Worm (Caenorhabditis elegans) whole organism, L4 larva: ENCODE data around the gene srj-55.

Experiments
- aha-1 ChIP-seq: fragments of 150-350 bp; peaks from one replicate; lab custom pipeline; 2014; ENCODE audit warnings: missing biosample characterization, missing genetic modification characterization
- ama-1 ChIP-seq: fragments of 150-350 bp; optimal IDR thresholded peaks from 2 replicates; lab custom pipeline; 2014; ENCODE audit warnings: inconsistent platforms, mixed read lengths
- ceh-28 ChIP-seq: fragments of 150-350 bp; optimal IDR thresholded peaks from 2 replicates; lab custom pipeline; 2014; ENCODE audit warnings: missing biosample characterization, missing genetic modification reagents, missing genetic modification characterization
- daf-12 ChIP-seq: fragments of 150-350 bp; optimal IDR thresholded peaks from 2 replicates; lab custom pipeline; 2014; ENCODE audit warnings: missing biosample characterization, missing genetic modification reagents, missing genetic modification characterization
- egl-27 ChIP-seq: sonication (generic microtip); optimal IDR thresholded peaks from 3 replicates; lab custom pipeline; 2017; ENCODE audit warnings: missing biosample characterization, missing genetic modification reagents, missing genetic modification characterization
- mdl-1 ChIP-seq, 2 experiments: fragments of 150-350 bp in 1 of 2; sonication (generic microtip) in 1 of 2; optimal IDR thresholded peaks; 2 replicates each; lab custom pipeline; 2014 to 2017; ENCODE audit warnings: missing biosample characterization in 2 of 2, missing genetic modification characterization in 2 of 2
- snpc-1.2 ChIP-seq: fragments of 200-800 bp; sonication (Bioruptor generic); IDR thresholded peaks from 2 replicates; pipeline ENCODE4 v1.3.6; 2022; ENCODE audit warnings: missing genetic modification reagents, missing genetic modification characterization, missing compliant biosample characterization
- snpc-4 ChIP-seq: fragments of 150-350 bp; optimal IDR thresholded peaks from 2 replicates; lab custom pipeline; 2014; ENCODE audit warnings: missing biosample characterization, missing genetic modification characterization
- spr-3 ChIP-seq: fragments of 200-800 bp; sonication (Bioruptor generic); optimal IDR thresholded peaks from 2 replicates; lab custom pipeline; 2018; ENCODE audit warnings: mild to moderate bottlenecking, missing genetic modification characterization, missing compliant biosample characterization
- zip-11 ChIP-seq: fragments of 200-800 bp; sonication (Bioruptor generic); IDR thresholded peaks from 2 replicates; pipeline ENCODE4 v1.3.6; 2022; ENCODE audit warnings: missing genetic modification characterization, missing compliant biosample characterization
- ztf-7 ChIP-seq: fragments of 150-350 bp; optimal IDR thresholded peaks from 2 replicates; lab custom pipeline; 2014; ENCODE audit warnings: missing biosample characterization, missing genetic modification characterization

ce11 chrV:2875422-2875821 lies 17.7 kb upstream of the srj-55 start, which contains the start of gene folt-2:
- TF ChIP-seq spr-3: no peak
- no peak for TF ChIP-seq ceh-28 (tag; lab: Kevin White, UChicago)
- no peak for TF ChIP-seq zip-11 (GFP tag; lab: Robert Waterston, UW)
- no peak for TF ChIP-seq ama-1 (lab: Kevin White, UChicago)
- no peak for TF ChIP-seq snpc-1.2
- no peak for TF ChIP-seq daf-12 (tag; lab: Kevin White, UChicago)
- no peak for TF ChIP-seq egl-27
- TF ChIP-seq mdl-1 (tag; optimal IDR thresholded peaks at IDR 0.05; lab: Kevin White, UChicago): no peak
- TF ChIP-seq snpc-4 (tag; lab: Kevin White, UChicago): no peak
- no peak for TF ChIP-seq ztf-7 (tag; lab: Kevin White, UChicago)
- TF ChIP-seq aha-1 (tag; lab: Kevin White, UChicago): no peak
